Worm (Caenorhabditis elegans) whole organism, mixed stage, embryonic: Measurements from ENCODE around the gene orc-2.

Experiments
- ces-1 ChIP-seq: fragments of 150-350 bp; optimal IDR thresholded peaks from 2 replicates; lab custom pipeline; 2014; ENCODE audit warnings: missing biosample characterization, missing genetic modification reagents, missing genetic modification characterization
- drap-1 ChIP-seq: fragments of 200-800 bp; sonication (Bioruptor generic); optimal IDR thresholded peaks from 3 replicates; lab custom pipeline; 2018; ENCODE audit warnings: mild to moderate bottlenecking, missing genetic modification characterization, missing compliant biosample characterization
- lsy-2 ChIP-seq: fragments of 150-350 bp; optimal IDR thresholded peaks from 2 replicates; lab custom pipeline; 2014; ENCODE audit warnings: missing biosample characterization, missing genetic modification characterization
- mep-1 ChIP-seq: fragments of 150-350 bp; optimal IDR thresholded peaks from 2 replicates; lab custom pipeline; 2017; ENCODE audit warnings: missing biosample characterization, missing genetic modification reagents, missing genetic modification characterization, inconsistent platforms
- nhr-76 ChIP-seq: sonication (generic microtip); optimal IDR thresholded peaks from 2 replicates; lab custom pipeline; 2017; ENCODE audit warnings: missing biosample characterization, missing genetic modification characterization
- pha-4 ChIP-seq: fragments of 150-350 bp; optimal IDR thresholded peaks from 2 replicates; lab custom pipeline; 2018; ENCODE audit warnings: missing biosample characterization, missing genetic modification reagents, missing genetic modification characterization
- snpc-4 ChIP-seq: fragments of 150-350 bp; optimal IDR thresholded peaks from 2 replicates; lab custom pipeline; 2014; ENCODE audit warnings: missing biosample characterization, missing genetic modification characterization
- unc-120 ChIP-seq: sonication (generic microtip); optimal IDR thresholded peaks from 2 replicates; lab custom pipeline; 2017; ENCODE audit warnings: missing genetic modification characterization, missing compliant biosample characterization; ENCODE audit not compliant: poor library complexity, severe bottlenecking
- unc-39 ChIP-seq: fragments of 150-350 bp; optimal IDR thresholded peaks from 2 replicates; lab custom pipeline; 2014; ENCODE audit warnings: missing biosample characterization, missing genetic modification characterization

DNA sequence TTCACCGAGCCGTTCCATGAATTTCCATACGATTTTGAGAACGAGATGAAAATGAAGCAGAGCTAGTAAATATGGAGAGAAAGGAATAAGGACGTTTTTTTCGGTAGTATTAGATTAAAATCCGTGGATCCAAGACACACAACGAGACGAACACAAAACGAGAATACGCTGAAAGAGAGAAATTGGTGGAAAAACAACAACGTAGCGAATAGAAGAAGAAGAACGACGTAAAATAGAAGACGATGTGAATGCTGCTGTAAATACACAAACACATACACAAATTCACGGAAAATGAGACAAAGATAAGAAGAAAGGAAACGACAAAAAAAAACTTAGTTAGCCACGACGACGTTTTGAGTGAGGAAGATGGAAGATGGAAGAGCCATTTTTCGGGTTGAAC lies 39.0 kb upstream of the orc-2 start:
- TF ChIP-seq pha-4 (tag; lab: Kevin White, UChicago) (no peak), unc-39 (tag; lab: Kevin White, UChicago) (no peak), ces-1 (GFP tag; lab: Kevin White, UChicago) (no peak), nhr-76 (tag; lab: Kevin White, UChicago) (no peak), unc-120 (tag; lab: Kevin White, UChicago) (no peak), mep-1 (tag; lab: Kevin White, UChicago) (no peak), drap-1 (GFP tag; lab: Kevin White, UChicago) (no peak), snpc-4 (tag; lab: Kevin White, UChicago) (no peak), lsy-2 (tag; lab: Kevin White, UChicago) (no peak)
